Fruit fly (Drosophila melanogaster) Kc167 (cell line): ENCODE data around the gene Ucp4A.

ENCODE experiments used
- Myc ChIP-seq: fragments of >200 bp; optimal IDR thresholded peaks from 2 replicates; lab custom pipeline; 2017; ENCODE audit warnings: missing external identifiers
- Sin3A ChIP-seq: fragments of >200 bp; optimal IDR thresholded peaks from 2 replicates; lab custom pipeline; 2018; ENCODE audit warnings: missing external identifiers
- h ChIP-seq: fragments of >200 bp; optimal IDR thresholded peaks from 3 replicates; lab custom pipeline; 2018; ENCODE audit warnings: missing external identifiers
- insv ChIP-seq: fragments of >200 bp; optimal IDR thresholded peaks from 3 replicates; lab custom pipeline; 2018; ENCODE audit warnings: missing external identifiers
- psq ChIP-seq: fragments of >200 bp; optimal IDR thresholded peaks from 2 replicates; lab custom pipeline; 2017; ENCODE audit warnings: missing external identifiers
- ttk ChIP-seq: sonication (Bioruptor generic); optimal IDR thresholded peaks from 2 replicates; lab custom pipeline; 2017; ENCODE audit warnings: missing external identifiers

dm6 chrX:17806973-17807372, 37.8 kb upstream of the Ucp4A start:
- TF ChIP-seq Sin3A (lab: Kevin White, UChicago) = no peak
- no peak for TF ChIP-seq psq (lab: Kevin White, UChicago)
- no peak for TF ChIP-seq Myc (lab: Kevin White, UChicago)
- no peak for TF ChIP-seq h (lab: Kevin White, UChicago)
- no peak for TF ChIP-seq ttk (lab: Kevin White, UChicago)
- no peak for TF ChIP-seq insv (lab: Kevin White, UChicago)
